Worm (Caenorhabditis elegans) whole organism, mixed stage, embryonic: Measurements from ENCODE around the gene nlp-60.
A peak's percentile ranks its signal among the peaks of the same experiment; 100 is the strongest.

ENCODE experiments used
- bed-3 ChIP-seq: fragments of 200-800 bp; sonication (Bioruptor generic); optimal IDR thresholded peaks from 3 replicates; lab custom pipeline; 2018; ENCODE audit warnings: mild to moderate bottlenecking, missing genetic modification characterization, moderate library complexity, missing compliant biosample characterization
- ceh-39 ChIP-seq: fragments of 150-350 bp; optimal IDR thresholded peaks from 2 replicates; lab custom pipeline; 2014; ENCODE audit warnings: missing biosample characterization, missing genetic modification characterization
- ceh-43 ChIP-seq: fragments of 200-800 bp; sonication (Bioruptor generic); optimal IDR thresholded peaks from 2 replicates; lab custom pipeline; 2018; ENCODE audit warnings: mild to moderate bottlenecking, missing genetic modification characterization, moderate library complexity, missing compliant biosample characterization
- ces-1 ChIP-seq: fragments of 150-350 bp; optimal IDR thresholded peaks from 2 replicates; lab custom pipeline; 2014; ENCODE audit warnings: missing biosample characterization, missing genetic modification reagents, missing genetic modification characterization
- drap-1 ChIP-seq: fragments of 200-800 bp; sonication (Bioruptor generic); optimal IDR thresholded peaks from 3 replicates; lab custom pipeline; 2018; ENCODE audit warnings: mild to moderate bottlenecking, missing genetic modification characterization, missing compliant biosample characterization
- elt-1 ChIP-seq: sonication (generic microtip); optimal IDR thresholded peaks from 2 replicates; lab custom pipeline; 2017; ENCODE audit warnings: missing genetic modification characterization, mild to moderate bottlenecking, missing compliant biosample characterization, antibody characterized with exemption, moderate library complexity, borderline replicate concordance; ENCODE audit not compliant: insufficient read depth
- hlh-1 ChIP-seq: fragments of 150-350 bp; optimal IDR thresholded peaks from 2 replicates; lab custom pipeline; 2014; ENCODE audit warnings: missing biosample characterization, missing genetic modification reagents, missing genetic modification characterization
- lin-32 ChIP-seq: fragments of 200-800 bp; sonication (Bioruptor generic); optimal IDR thresholded peaks from 2 replicates; lab custom pipeline; 2018; ENCODE audit warnings: mild to moderate bottlenecking, missing genetic modification characterization, missing compliant biosample characterization
- mab-5 ChIP-seq: fragments of 150-350 bp; optimal IDR thresholded peaks from 2 replicates; lab custom pipeline; 2014; ENCODE audit warnings: missing biosample characterization, missing genetic modification characterization
- mep-1 ChIP-seq: fragments of 150-350 bp; optimal IDR thresholded peaks from 2 replicates; lab custom pipeline; 2017; ENCODE audit warnings: missing biosample characterization, missing genetic modification reagents, missing genetic modification characterization, inconsistent platforms
- mls-2 ChIP-seq: sonication (generic microtip); optimal IDR thresholded peaks from 2 replicates; lab custom pipeline; 2016; ENCODE audit warnings: mild to moderate bottlenecking, missing genetic modification characterization, moderate library complexity, missing compliant biosample characterization
- nhr-237 ChIP-seq: fragments of 150-350 bp; optimal IDR thresholded peaks from 2 replicates; lab custom pipeline; 2014; ENCODE audit warnings: missing biosample characterization, missing genetic modification characterization
- nhr-28 ChIP-seq: fragments of 150-350 bp; optimal IDR thresholded peaks from 2 replicates; lab custom pipeline; 2014; ENCODE audit warnings: missing biosample characterization, missing genetic modification characterization
- nhr-76 ChIP-seq: sonication (generic microtip); optimal IDR thresholded peaks from 2 replicates; lab custom pipeline; 2017; ENCODE audit warnings: missing biosample characterization, missing genetic modification characterization
- pha-4 ChIP-seq: fragments of 150-350 bp; optimal IDR thresholded peaks from 2 replicates; lab custom pipeline; 2018; ENCODE audit warnings: missing biosample characterization, missing genetic modification reagents, missing genetic modification characterization
- snpc-4 ChIP-seq: fragments of 150-350 bp; optimal IDR thresholded peaks from 2 replicates; lab custom pipeline; 2014; ENCODE audit warnings: missing biosample characterization, missing genetic modification characterization
- sptf-1 ChIP-seq: sonication (generic microtip); optimal IDR thresholded peaks from 2 replicates; lab custom pipeline; 2017; ENCODE audit warnings: mild to moderate bottlenecking, missing genetic modification characterization, moderate library complexity, missing compliant biosample characterization
- unc-120 ChIP-seq: sonication (generic microtip); optimal IDR thresholded peaks from 2 replicates; lab custom pipeline; 2017; ENCODE audit warnings: missing genetic modification characterization, missing compliant biosample characterization; ENCODE audit not compliant: poor library complexity, severe bottlenecking
- unc-39 ChIP-seq: fragments of 150-350 bp; optimal IDR thresholded peaks from 2 replicates; lab custom pipeline; 2014; ENCODE audit warnings: missing biosample characterization, missing genetic modification characterization
- unc-62 ChIP-seq: fragments of 150-350 bp; optimal IDR thresholded peaks from 2 replicates; lab custom pipeline; 2014; ENCODE audit warnings: missing biosample characterization, missing genetic modification reagents, missing genetic modification characterization
- zip-8 ChIP-seq: fragments of 150-350 bp; optimal IDR thresholded peaks from 2 replicates; lab custom pipeline; 2014; ENCODE audit warnings: missing biosample characterization, missing genetic modification characterization
- ztf-11 ChIP-seq: fragments of 150-350 bp; optimal IDR thresholded peaks from 2 replicates; lab custom pipeline; 2014; ENCODE audit warnings: missing biosample characterization, missing genetic modification characterization

nlp-60 gene

DNA sequence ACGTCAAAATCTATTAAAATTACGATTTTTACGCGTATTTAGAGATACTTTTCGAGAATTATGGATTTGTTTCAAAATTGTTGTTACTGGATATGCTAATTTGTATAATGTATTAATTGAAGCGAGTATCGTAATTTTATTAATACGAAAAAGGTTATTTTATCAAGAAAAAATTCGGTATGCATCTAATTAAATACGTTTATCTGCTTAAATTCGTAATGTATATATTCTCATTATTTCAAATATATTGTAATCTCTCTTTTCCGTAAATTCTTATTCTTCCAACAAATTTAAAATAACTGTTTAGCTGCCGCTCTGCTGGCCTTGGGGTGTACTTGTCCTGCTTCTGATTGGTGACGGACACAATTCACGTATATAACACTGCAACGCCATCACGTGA lies 48.1 kb downstream of the nlp-60 start, which contains the start of gene dgk-4:
Gene dgk-4 (plus strand): TSS at position 301 of the 400 bp plus-strand sequence.
- TF ChIP-seq unc-120 (tag; lab: Kevin White, UChicago) (no peak), unc-39 (tag; lab: Kevin White, UChicago) (no peak), ztf-11 (no peak), sptf-1 (tag; lab: Kevin White, UChicago) (no peak), drap-1 (GFP tag; lab: Kevin White, UChicago) (no peak), elt-1 (no peak), nhr-28 (tag; lab: Kevin White, UChicago) (no peak), mab-5 (tag; lab: Kevin White, UChicago) (no peak), ces-1 (no peak), mls-2 (tag; lab: Kevin White, UChicago) (no peak), zip-8 (no peak), mep-1 (tag; lab: Kevin White, UChicago) (no peak), lin-32 (GFP tag; lab: Kevin White, UChicago) (no peak), pha-4 (no peak), nhr-237 (tag; lab: Kevin White, UChicago) (no peak), snpc-4 (tag; lab: Kevin White, UChicago) (no peak), ceh-39 (tag; lab: Kevin White, UChicago) (no peak)

DNA sequence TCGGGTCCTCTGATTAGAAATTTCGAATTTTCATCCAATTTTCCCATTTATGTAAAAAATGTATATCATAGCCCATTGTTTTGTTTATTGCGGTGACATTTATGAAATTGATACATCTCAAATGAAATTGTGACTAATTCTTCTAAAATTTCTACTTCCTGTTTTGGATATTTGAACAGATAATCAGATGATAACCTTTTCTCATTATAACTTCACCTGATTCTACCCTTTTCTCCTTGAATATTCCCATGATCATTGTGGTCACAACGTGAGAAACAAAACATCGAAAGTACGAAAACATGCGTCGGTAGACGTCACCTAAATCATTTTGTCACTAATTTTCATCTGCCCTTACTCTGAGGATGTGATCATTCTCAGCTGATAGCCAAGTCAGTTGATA lies 48.9 kb downstream of the nlp-60 start:
- TF ChIP-seq ces-1 (no peak), bed-3 (GFP tag; lab: Kevin White, UChicago) (no peak)

DNA sequence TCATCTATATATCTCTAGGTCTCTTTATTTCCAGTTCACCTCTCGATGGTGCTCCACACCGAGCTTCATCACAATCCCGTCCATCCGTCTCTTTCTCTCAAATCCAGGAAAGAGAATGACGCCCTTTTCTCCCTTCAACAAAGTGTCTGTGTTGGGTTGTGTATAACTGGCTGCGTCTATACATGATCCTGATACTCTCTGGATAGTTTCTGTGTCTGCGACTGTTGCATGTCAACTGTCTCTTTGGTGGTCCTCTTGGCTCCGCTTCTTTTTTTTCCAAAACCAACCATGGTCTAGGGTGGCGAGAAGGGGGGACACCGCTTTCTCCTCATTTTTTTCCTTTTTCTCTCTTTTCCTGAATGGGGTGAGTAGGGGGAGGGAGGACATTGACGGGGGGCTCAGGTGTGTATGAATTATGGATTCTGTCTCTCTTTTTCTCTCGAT lies 49.5 kb downstream of the nlp-60 start:
- TF ChIP-seq unc-120 (tag; lab: Kevin White, UChicago), result peak; percentile 94
- TF ChIP-seq unc-62, result peak; percentile 67
- peak; percentile 59 for TF ChIP-seq hlh-1 (tag; lab: Kevin White, UChicago)
- TF ChIP-seq unc-39 (tag; lab: Kevin White, UChicago), result no peak
- TF ChIP-seq nhr-76 (tag; lab: Kevin White, UChicago), result no peak
- peak; percentile 27 for TF ChIP-seq ces-1
- peak; percentile 1 for TF ChIP-seq nhr-237 (tag; lab: Kevin White, UChicago)
- no peak for TF ChIP-seq ceh-43 (GFP tag; lab: Kevin White, UChicago)
- peak; percentile 4 for TF ChIP-seq drap-1 (GFP tag; lab: Kevin White, UChicago)
